Worm (Caenorhabditis elegans) whole organism, young adult: ENCODE measurements around the gene H12I19.115.

Experiments used
- B0019.2 ChIP-seq: fragments of 200-800 bp; sonication (Bioruptor generic); conservative IDR thresholded peaks from 2 replicates; pipeline ENCODE4 v1.3.6; 2022; ENCODE audit warnings: missing genetic modification reagents, missing genetic modification characterization, missing compliant biosample characterization
- F37B4.10 ChIP-seq: fragments of 200-800 bp; sonication (Bioruptor generic); IDR thresholded peaks from 2 replicates; pipeline ENCODE4 v1.3.6; 2022; ENCODE audit warnings: missing genetic modification characterization, missing compliant biosample characterization
- F39B2.1 ChIP-seq: fragments of 200-800 bp; sonication (Bioruptor generic); IDR thresholded peaks from 2 replicates; pipeline ENCODE4 v1.3.6; 2022; ENCODE audit warnings: missing genetic modification reagents, missing genetic modification characterization, missing compliant biosample characterization
- F57C9.4 ChIP-seq: sonication (generic microtip); optimal IDR thresholded peaks from 2 replicates; lab custom pipeline; 2017; ENCODE audit warnings: mild to moderate bottlenecking, missing genetic modification characterization, missing compliant biosample characterization
- efl-1 ChIP-seq: fragments of 150-350 bp; optimal IDR thresholded peaks from 2 replicates; lab custom pipeline; 2014; ENCODE audit warnings: missing biosample characterization, missing genetic modification reagents, missing genetic modification characterization
- egl-44 ChIP-seq: fragments of 200-800 bp; sonication (Bioruptor generic); IDR thresholded peaks from 2 replicates; pipeline ENCODE4 v1.3.6; 2022; ENCODE audit warnings: missing genetic modification reagents, missing genetic modification characterization, missing compliant biosample characterization
- lin-26 ChIP-seq: fragments of 200-800 bp; sonication (Bioruptor generic); IDR thresholded peaks from 2 replicates; pipeline ENCODE4 v1.3.6; 2022; ENCODE audit warnings: missing genetic modification reagents, missing genetic modification characterization, missing compliant biosample characterization
- lin-54 ChIP-seq: fragments of 200-800 bp; sonication (Bioruptor generic); optimal IDR thresholded peaks from 2 replicates; lab custom pipeline; 2018; ENCODE audit warnings: mild to moderate bottlenecking, missing genetic modification characterization, missing compliant biosample characterization
- sea-2 ChIP-seq: fragments of 200-800 bp; sonication (Bioruptor generic); IDR thresholded peaks from 2 replicates; pipeline ENCODE4 v1.3.6; 2022; ENCODE audit warnings: missing genetic modification characterization, missing compliant biosample characterization
- snpc-4 ChIP-seq, 5 experiments: fragments of 150-350 bp in 1 of 5; sonication (generic microtip) in 4 of 5; optimal IDR thresholded peaks; 2 replicates each; lab custom pipeline; 2014 to 2018; ENCODE audit warnings: missing genetic modification characterization in 5 of 5, missing biosample characterization in 3 of 5, antibody characterized with exemption in 2 of 5, mild to moderate bottlenecking in 2 of 5, missing compliant biosample characterization in 2 of 5, missing genotype in 2 of 5, moderate library complexity in 2 of 5, missing genetic modification reagents in 1 of 5
- tbp1 ChIP-seq: fragments of 200-800 bp; sonication (Bioruptor generic); optimal IDR thresholded peaks from 2 replicates; lab custom pipeline; 2018; ENCODE audit warnings: mild to moderate bottlenecking, missing genetic modification characterization, missing compliant biosample characterization

- TF ChIP-seq lin-54 (GFP tag; lab: Kevin White, UChicago) (no peak), F57C9.4 (tag; lab: Kevin White, UChicago) (no peak), B0019.2 (no peak), snpc-4 (GFP tag; optimal IDR thresholded peaks at IDR 0.05; lab: Kevin White, UChicago) (no peak), snpc-4 (tag; optimal IDR thresholded peaks at IDR 0.05; lab: Kevin White, UChicago) (no peak), F37B4.10 (GFP tag; lab: Robert Waterston, UW) (no peak), sea-2 (GFP tag; lab: Robert Waterston, UW) (no peak), F39B2.1 (no peak), lin-26 (GFP tag; lab: Robert Waterston, UW) (no peak), tbp1 (GFP tag; lab: Kevin White, UChicago) (no peak), egl-44 (GFP tag; lab: Robert Waterston, UW) (no peak), efl-1 (GFP tag; lab: Kevin White, UChicago) (no peak)
These were observed 37.8 kb upstream of the H12I19.115 start, which contains the start of gene R05A10.6 for ce11 chrIV:14165476-14165875.
